Worm (Caenorhabditis elegans) whole organism, midembryonic: ENCODE results near the gene acl-8.

ENCODE experiments used
- flt-1 ChIP-seq: fragments of 200-800 bp; sonication (Bioruptor generic); IDR thresholded peaks from 2 replicates; pipeline ENCODE4 v1.3.6; 2022; ENCODE audit warnings: missing genetic modification characterization, missing compliant biosample characterization
- ref-1 ChIP-seq: fragments of 200-800 bp; sonication (Bioruptor generic); conservative IDR thresholded peaks from 2 replicates; pipeline ENCODE4 v1.3.6; 2022; ENCODE audit warnings: missing genetic modification reagents, missing genetic modification characterization, missing compliant biosample characterization
- tab-1 ChIP-seq: fragments of 200-800 bp; sonication (Bioruptor generic); IDR thresholded peaks from 2 replicates; pipeline ENCODE4 v1.3.6; 2022; ENCODE audit warnings: missing genetic modification characterization, missing compliant biosample characterization
- ztf-29 ChIP-seq: fragments of 200-800 bp; sonication (Bioruptor generic); IDR thresholded peaks from 2 replicates; pipeline ENCODE4 v1.3.6; 2022; ENCODE audit warnings: missing genetic modification reagents, missing genetic modification characterization, missing compliant biosample characterization

acl-8 gene

ce11 chrV:6498903-6499302 is 48.2 kb downstream of the acl-8 start, which contains the start of gene W01A11.1:
TSS of gene W01A11.1 (plus strand) at chrV:6499224.
- TF ChIP-seq tab-1 (GFP tag; lab: Robert Waterston, UW) (no peak), flt-1 (no peak), ztf-29 (GFP tag; lab: Robert Waterston, UW) (no peak), ref-1 (GFP tag; lab: Robert Waterston, UW) (no peak)
